Fruit fly (Drosophila melanogaster) whole organism, prepupa: ENCODE measurements around the gene tld.
A peak's percentile ranks its signal among the peaks of the same experiment; 100 is the strongest.

Experiments
- CG11762 ChIP-seq: fragments of 200-800 bp; sonication (Bioruptor generic); optimal IDR thresholded peaks from 3 replicates; lab custom pipeline; 2016; ENCODE audit warnings: missing biosample characterization, missing genetic modification characterization; ENCODE audit not compliant: insufficient read depth
- Gug ChIP-seq: fragments of 200-800 bp; sonication (Bioruptor generic); IDR thresholded peaks from 2 replicates; pipeline ENCODE4 v1.3.6; 2022; ENCODE audit warnings: missing biosample characterization, missing genetic modification characterization
- Hr38 ChIP-seq: sonication (Bioruptor generic); optimal IDR thresholded peaks from 2 replicates; lab custom pipeline; 2016; ENCODE audit warnings: missing biosample characterization, missing genetic modification characterization
- Hr39 ChIP-seq: fragments of 200-800 bp; sonication (Bioruptor generic); optimal IDR thresholded peaks from 2 replicates; lab custom pipeline; 2016; ENCODE audit warnings: missing biosample characterization, missing genetic modification characterization
- Met ChIP-seq: fragments of 200-800 bp; sonication (Bioruptor generic); optimal IDR thresholded peaks from 3 replicates; lab custom pipeline; 2016; ENCODE audit warnings: missing biosample characterization, missing genetic modification characterization
- OdsH ChIP-seq: fragments of 200-800 bp; sonication (Bioruptor generic); optimal IDR thresholded peaks from 3 replicates; lab custom pipeline; 2016; ENCODE audit warnings: missing biosample characterization, missing genetic modification characterization
- Sox15 ChIP-seq: fragments of 200-800 bp; sonication (Bioruptor generic); optimal IDR thresholded peaks from 3 replicates; lab custom pipeline; 2016; ENCODE audit warnings: missing biosample characterization, missing genetic modification characterization
- achi ChIP-seq: fragments of 200-800 bp; sonication (Bioruptor generic); optimal IDR thresholded peaks from 3 replicates; lab custom pipeline; 2016; ENCODE audit warnings: missing biosample characterization, missing genetic modification characterization
- net ChIP-seq: fragments of 200-800 bp; sonication (Bioruptor generic); optimal IDR thresholded peaks from 3 replicates; lab custom pipeline; 2016; ENCODE audit warnings: missing biosample characterization, missing genetic modification characterization
- pdm3 ChIP-seq: fragments of 200-800 bp; sonication (Bioruptor generic); optimal IDR thresholded peaks from 3 replicates; lab custom pipeline; 2016; ENCODE audit warnings: missing biosample characterization, missing genetic modification characterization
- salr ChIP-seq, 2 experiments: fragments of 200-800 bp; sonication (Bioruptor generic); optimal IDR thresholded peaks; 3 replicates each; lab custom pipeline; 2016 to 2018; ENCODE audit warnings: missing biosample characterization in 2 of 2, missing genetic modification characterization in 2 of 2, mild to moderate bottlenecking in 1 of 2
- spab ChIP-seq: fragments of 200-800 bp; sonication (Bioruptor generic); optimal IDR thresholded peaks from 2 replicates; lab custom pipeline; 2017; ENCODE audit warnings: missing biosample characterization, mild to moderate bottlenecking, missing genetic modification characterization, missing genetic modification reagents
- topi ChIP-seq: fragments of 200-800 bp; sonication (Bioruptor generic); optimal IDR thresholded peaks from 3 replicates; lab custom pipeline; 2016; ENCODE audit warnings: missing biosample characterization, missing genetic modification characterization
- vri ChIP-seq: fragments of 200-800 bp; sonication (Bioruptor generic); optimal IDR thresholded peaks from 3 replicates; lab custom pipeline; 2016; ENCODE audit warnings: missing biosample characterization, mild to moderate bottlenecking, missing genetic modification characterization

DNA sequence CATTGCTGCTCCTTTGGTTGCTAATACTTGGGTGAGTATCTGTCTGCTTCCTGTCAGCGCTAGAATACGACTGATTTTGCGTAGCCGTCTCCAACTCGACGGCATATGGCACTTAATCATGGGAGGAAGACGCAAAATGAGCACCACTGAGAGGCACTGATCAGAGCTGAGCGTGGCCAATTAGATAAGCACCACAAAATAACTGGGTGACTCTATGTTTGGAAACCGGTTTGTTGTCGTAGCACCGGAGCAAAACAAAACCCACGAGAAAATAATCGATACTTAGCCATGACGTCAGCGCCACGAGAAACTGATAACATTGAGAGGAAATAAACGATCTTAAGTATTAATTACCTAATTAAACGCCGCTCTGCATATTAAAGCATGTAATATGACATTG is 50.0 kb downstream of the tld start, which contains the start of gene Ude:
- TF ChIP-seq Met (GFP tag; lab: Kevin White, UChicago) (no peak), OdsH (no peak), Sox15 (GFP tag; lab: Kevin White, UChicago) (no peak), Hr39 (GFP tag; lab: Kevin White, UChicago) (no peak), salr (GFP tag; optimal IDR thresholded peaks at IDR 0.05; lab: Kevin White, UChicago) (no peak), vri (GFP tag; lab: Kevin White, UChicago) (peak; percentile 19), pdm3 (GFP tag; lab: Kevin White, UChicago) (no peak), CG11762 (GFP tag; lab: Kevin White, UChicago) (no peak), net (no peak), Hr38 (no peak), spab (GFP tag; lab: Kevin White, UChicago) (no peak), topi (no peak), Gug (GFP tag; lab: Robert Waterston, UW) (no peak), achi (GFP tag; lab: Kevin White, UChicago) (no peak)
